Fruit fly (Drosophila melanogaster): Measurements from ENCODE around the gene Srp54k.

Gene Srp54k

dm6 chr3L:5139312-5139711 lies 13.2 kb upstream of the Srp54k start, which contains the start of the genes Tcs5 and CHMP2B (continued):
- TF ChIP-seq CG2712 (tag; optimal IDR thresholded peaks at IDR 0.05) (peak; percentile 98), da (GFP tag; optimal IDR thresholded peaks at IDR 0.05) (peak; percentile 99), CG6272 (GFP tag; IDR thresholded peaks at IDR 0.05) (peak; percentile 100), tna (GFP tag; IDR thresholded peaks at IDR 0.05; ENCODE audit: partially characterized antibody) (no peak), H2.0 (GFP tag; IDR thresholded peaks at IDR 0.05) (peak; percentile 100), CG33213 (GFP tag; optimal IDR thresholded peaks at IDR 0.05) (peak; percentile 100), CG8478 (optimal IDR thresholded peaks at IDR 0.05) (no peak), Hand (GFP tag; optimal IDR thresholded peaks at IDR 0.05) (peak; percentile 98), CG16779 (GFP tag; IDR thresholded peaks at IDR 0.05) (peak; percentile 100), CG16863 (GFP tag; optimal IDR thresholded peaks at IDR 0.05) (peak; percentile 99), kay (GFP tag; optimal IDR thresholded peaks at IDR 0.05) (peak; percentile 96), insv (GFP tag; optimal IDR thresholded peaks at IDR 0.05) (peak; percentile 79 to 89), CG32532 (GFP tag; IDR thresholded peaks at IDR 0.05) (peak; percentile 100), CG2875 (GFP tag; optimal IDR thresholded peaks at IDR 0.05) (peak; percentile 100), CG31365 (tag; optimal IDR thresholded peaks at IDR 0.05) (peak; percentile 93), CG3995 (GFP tag; optimal IDR thresholded peaks at IDR 0.05) (peak; percentile 89), slou (GFP tag; optimal IDR thresholded peaks at IDR 0.05) (peak; percentile 99), CG9727 (GFP tag; optimal IDR thresholded peaks at IDR 0.05) (peak; percentile 99), PHDP (tag; optimal IDR thresholded peaks at IDR 0.05) (peak; percentile 100), dm (GFP tag; optimal IDR thresholded peaks at IDR 0.05) (peak; percentile 99), CG1233 (GFP tag; optimal IDR thresholded peaks at IDR 0.05) (peak; percentile 100), Trl (optimal IDR thresholded peaks at IDR 0.05) (no peak), Trl (GFP tag; optimal IDR thresholded peaks at IDR 0.05) (peak; percentile 100), Ptx1 (GFP tag; IDR thresholded peaks at IDR 0.05) (peak; percentile 100), CG17612 (GFP tag; IDR thresholded peaks at IDR 0.05) (peak; percentile 99), CG6791 (GFP tag; IDR thresholded peaks at IDR 0.05; ENCODE audit: partially characterized antibody) (peak; percentile 51; the same call in 1 of the 3 replicates), CrebB (tag; optimal IDR thresholded peaks at IDR 0.05) (peak; percentile 99), ind (GFP tag; optimal IDR thresholded peaks at IDR 0.05) (peak; percentile 100), Antp (GFP tag; optimal IDR thresholded peaks at IDR 0.05) (peak; percentile 99), dpn (GFP tag; optimal IDR thresholded peaks at IDR 0.05) (peak; percentile 100), Bteb2 (GFP tag; optimal IDR thresholded peaks at IDR 0.05) (peak; percentile 100), ham (GFP tag; IDR thresholded peaks at IDR 0.05) (peak; percentile 99), inv (GFP tag; IDR thresholded peaks at IDR 0.05; ENCODE audit: partially characterized antibody) (no peak; the same call in 1 of the 2 replicates), stc (GFP tag; IDR thresholded peaks at IDR 0.05) (peak; percentile 100), sob (GFP tag; IDR thresholded peaks at IDR 0.05) (peak; percentile 100), CG9609 (GFP tag; optimal IDR thresholded peaks at IDR 0.05) (peak; percentile 100), Ssrp (tag; optimal IDR thresholded peaks at IDR 0.05) (peak; percentile 100), yki (optimal IDR thresholded peaks at IDR 0.05) (no peak), CG8944 (GFP tag; optimal IDR thresholded peaks at IDR 0.05) (peak; percentile 100), zen (tag; optimal IDR thresholded peaks at IDR 0.05) (peak; percentile 100), schlank (tag; optimal IDR thresholded peaks at IDR 0.05) (peak; percentile 99), lola (GFP tag; optimal IDR thresholded peaks at IDR 0.05) (peak in 1 of 3 experiments; percentile 100), CG2202 (tag; optimal IDR thresholded peaks at IDR 0.05) (peak; percentile 100), zfh2 (GFP tag; optimal IDR thresholded peaks at IDR 0.05) (peak; percentile 100), Aef1 (GFP tag; IDR thresholded peaks at IDR 0.05) (peak; percentile 100), tgo (GFP tag; IDR thresholded peaks at IDR 0.05) (peak; percentile 100), CG4820 (GFP tag; optimal IDR thresholded peaks at IDR 0.05) (peak; percentile 99), BtbVII (GFP tag; optimal IDR thresholded peaks at IDR 0.05) (peak; percentile 99), NfI (GFP tag; optimal IDR thresholded peaks at IDR 0.05) (peak; percentile 100), CG2116 (GFP tag; optimal IDR thresholded peaks at IDR 0.05) (peak; percentile 94), CG7963 (GFP tag; IDR thresholded peaks at IDR 0.05; ENCODE audit: partially characterized antibody) (no peak), NK7.1 (GFP tag; optimal IDR thresholded peaks at IDR 0.05) (peak; percentile 99)

All from whole organism, embryonic.